Fruit fly (Drosophila melanogaster): ENCODE measurements around the gene CG46280.

CG46280 gene

DNA sequence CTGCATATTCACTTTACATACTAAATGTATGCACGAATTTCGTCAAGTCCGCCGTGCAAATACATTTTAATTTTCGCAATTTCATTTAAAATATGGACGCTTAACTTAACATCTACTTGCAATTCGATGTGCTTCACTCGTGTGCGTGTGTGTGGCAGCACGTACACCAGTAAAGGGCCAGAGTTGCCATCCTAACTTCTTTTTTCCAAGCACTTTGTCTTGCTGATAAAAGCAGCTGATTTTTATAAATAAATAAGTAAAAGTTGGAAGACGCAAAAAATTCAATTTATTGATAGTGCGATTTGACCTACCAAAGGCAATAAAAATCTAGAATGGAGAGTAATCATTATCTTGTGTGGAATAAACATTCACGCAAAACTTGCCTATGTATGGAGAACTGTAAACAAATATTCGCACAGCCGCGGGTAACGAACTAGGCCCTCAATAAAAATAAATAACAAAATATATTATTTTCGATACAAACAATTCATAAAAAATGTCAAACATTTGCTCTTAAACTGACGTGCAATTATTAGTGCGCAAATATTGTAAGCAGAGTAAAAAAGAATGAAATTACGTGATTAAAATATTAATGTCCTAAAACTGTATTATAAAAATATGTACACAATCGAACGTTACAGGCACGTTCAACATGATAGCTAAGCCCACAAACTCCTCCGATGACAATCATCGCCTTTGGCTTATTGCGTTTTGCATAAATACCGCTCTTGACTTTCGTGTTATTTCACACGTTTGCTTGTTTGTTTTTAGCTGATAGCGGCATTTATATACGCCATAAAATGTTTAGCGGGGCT lies 48.1 kb downstream of the CG46280 start (continued):
- TF ChIP-seq Stat92E (GFP tag; optimal IDR thresholded peaks at IDR 0.05) (no peak), ci (GFP tag; IDR thresholded peaks at IDR 0.05) (peak; percentile 37; the same call in 1 of the 3 replicates), CG14014 (GFP tag; IDR thresholded peaks at IDR 0.05) (peak; percentile 58), Mad (GFP tag; optimal IDR thresholded peaks at IDR 0.05) (peak; percentile 16), CG42726 (GFP tag; IDR thresholded peaks at IDR 0.05; ENCODE audit: partially characterized antibody) (no peak), sd (tag; optimal IDR thresholded peaks at IDR 0.05) (peak; percentile 91), CG7928 (GFP tag; optimal IDR thresholded peaks at IDR 0.05) (peak; percentile 20), CG6813 (GFP tag; optimal IDR thresholded peaks at IDR 0.05) (peak; percentile 74), pho (GFP tag; optimal IDR thresholded peaks at IDR 0.05) (no peak), Dfd (GFP tag; optimal IDR thresholded peaks at IDR 0.05) (no peak), ems (GFP tag; optimal IDR thresholded peaks at IDR 0.05) (no peak), Nf-YB (GFP tag; optimal IDR thresholded peaks at IDR 0.05) (peak; percentile 52), CG14050 (GFP tag; IDR thresholded peaks at IDR 0.05) (peak; percentile 48; the same call in 1 of the 3 replicates), usp (GFP tag; optimal IDR thresholded peaks at IDR 0.05) (no peak), hb (GFP tag; IDR thresholded peaks at IDR 0.05; ENCODE audit: partially characterized antibody) (no peak), BtbVII (GFP tag; optimal IDR thresholded peaks at IDR 0.05) (peak; percentile 42), CG4707 (GFP tag; optimal IDR thresholded peaks at IDR 0.05) (peak; percentile 13), tgo (GFP tag; IDR thresholded peaks at IDR 0.05) (peak; percentile 43; the same call in 1 of the 3 replicates), inv (GFP tag; IDR thresholded peaks at IDR 0.05; ENCODE audit: partially characterized antibody) (no peak), p53 (GFP tag; optimal IDR thresholded peaks at IDR 0.05) (no peak), CG7963 (GFP tag; IDR thresholded peaks at IDR 0.05; ENCODE audit: partially characterized antibody) (no peak), CG4404 (GFP tag; IDR thresholded peaks at IDR 0.05) (no peak), Nf-YA (GFP tag; IDR thresholded peaks at IDR 0.05) (no peak), CG15011 (GFP tag; optimal IDR thresholded peaks at IDR 0.05) (peak; percentile 47), CG32772 (GFP tag; IDR thresholded peaks at IDR 0.05) (peak; percentile 66), gro (GFP tag; optimal IDR thresholded peaks at IDR 0.05) (no peak), CG1792 (GFP tag; optimal IDR thresholded peaks at IDR 0.05) (no peak), sens-2 (GFP tag; IDR thresholded peaks at IDR 0.05) (0 out of 2 replicates have a peak, but pooled peaks have one; percentile 7), scrt (GFP tag; optimal IDR thresholded peaks at IDR 0.05) (peak; percentile 55), Nf-YC (tag; optimal IDR thresholded peaks at IDR 0.05) (peak; percentile 55), Eip74EF (GFP tag; optimal IDR thresholded peaks at IDR 0.05) (no peak), Opbp (GFP tag; IDR thresholded peaks at IDR 0.05; ENCODE audit: partially characterized antibody) (no peak), Ssrp (tag; optimal IDR thresholded peaks at IDR 0.05) (peak; percentile 67), klu (GFP tag; IDR thresholded peaks at IDR 0.05) (peak; percentile 43; the same call in 1 of the 2 replicates), nmo (GFP tag; optimal IDR thresholded peaks at IDR 0.05) (peak; percentile 34), CG10979 (tag; optimal IDR thresholded peaks at IDR 0.05) (peak; percentile 57), CG18476 (GFP tag; optimal IDR thresholded peaks at IDR 0.05) (peak; percentile 31), Dll (GFP tag; IDR thresholded peaks at IDR 0.05; ENCODE audit: partially characterized antibody) (peak; percentile 31; the same call in 1 of the 4 replicates), CG8478 (optimal IDR thresholded peaks at IDR 0.05) (peak; percentile 90), CG13296 (GFP tag; optimal IDR thresholded peaks at IDR 0.05) (peak; percentile 79), ttk (GFP tag; IDR thresholded peaks at IDR 0.05) (0 out of 2 replicates have a peak, but pooled peaks have one; percentile 20), bowl (GFP tag; IDR thresholded peaks at IDR 0.05) (no peak), run (tag; optimal IDR thresholded peaks at IDR 0.05) (no peak), Awh (GFP tag; IDR thresholded peaks at IDR 0.05) (peak; percentile 64; the same call in 1 of the 2 replicates), CG3726 (GFP tag; IDR thresholded peaks at IDR 0.05) (no peak), grn (GFP tag; optimal IDR thresholded peaks at IDR 0.05) (peak; percentile 32), z (GFP tag; IDR thresholded peaks at IDR 0.05) (no peak), PHDP (tag; optimal IDR thresholded peaks at IDR 0.05) (peak; percentile 83)

Data from whole organism, embryonic.